Fruit fly (Drosophila melanogaster): ENCODE data around the gene Slob.

DNA sequence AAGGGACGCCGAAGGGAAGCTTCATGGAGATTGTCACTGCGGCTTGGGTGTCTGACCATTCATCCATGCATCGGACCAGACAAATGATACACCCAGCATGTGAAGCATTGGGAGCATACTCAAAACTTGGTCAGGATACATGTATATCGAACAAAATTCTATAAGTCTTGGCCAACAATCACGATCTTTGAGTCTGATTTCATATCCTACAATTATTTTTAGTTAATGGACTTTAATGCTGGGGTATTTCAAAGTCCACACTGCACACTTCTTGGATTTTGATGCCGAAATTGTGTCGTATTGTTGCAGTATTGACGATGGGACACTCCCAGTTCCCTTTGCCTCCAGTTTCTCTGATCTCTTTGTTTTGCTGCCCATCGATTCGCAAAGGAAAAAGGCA is 55.6 kb downstream of the Slob start:
- no peak for TF ChIP-seq CG17806 (tag; optimal IDR thresholded peaks at IDR 0.05)
- TF ChIP-seq Pif1A (GFP tag; optimal IDR thresholded peaks at IDR 0.05) = peak; percentile 23
- no peak for TF ChIP-seq CG9948 (tag; optimal IDR thresholded peaks at IDR 0.05)

All from whole organism, pupa.